Worm (Caenorhabditis elegans) whole organism, young adult: ENCODE data around the gene wago-4.

Experiments
- B0019.2 ChIP-seq: fragments of 200-800 bp; sonication (Bioruptor generic); conservative IDR thresholded peaks from 2 replicates; pipeline ENCODE4 v1.3.6; 2022; ENCODE audit warnings: missing genetic modification reagents, missing genetic modification characterization, missing compliant biosample characterization
- B0035.1 ChIP-seq: sonication (generic microtip); optimal IDR thresholded peaks from 2 replicates; lab custom pipeline; 2016; ENCODE audit warnings: missing genetic modification characterization, mild to moderate bottlenecking, missing compliant biosample characterization, missing genotype, missing genetic modification reagents
- B0261.1 ChIP-seq: sonication (generic microtip); optimal IDR thresholded peaks from 2 replicates; lab custom pipeline; 2016; ENCODE audit warnings: mild to moderate bottlenecking, missing genetic modification characterization, moderate library complexity, missing compliant biosample characterization
- D2030.7 ChIP-seq: fragments of 200-800 bp; sonication (Bioruptor generic); IDR thresholded peaks from 2 replicates; pipeline ENCODE4 v1.3.6; 2022; ENCODE audit warnings: missing genetic modification reagents, missing genetic modification characterization, missing compliant biosample characterization
- F37B4.10 ChIP-seq: fragments of 200-800 bp; sonication (Bioruptor generic); IDR thresholded peaks from 2 replicates; pipeline ENCODE4 v1.3.6; 2022; ENCODE audit warnings: missing genetic modification characterization, missing compliant biosample characterization
- F39B2.1 ChIP-seq: fragments of 200-800 bp; sonication (Bioruptor generic); IDR thresholded peaks from 2 replicates; pipeline ENCODE4 v1.3.6; 2022; ENCODE audit warnings: missing genetic modification reagents, missing genetic modification characterization, missing compliant biosample characterization
- F49E8.2 ChIP-seq: sonication (generic microtip); optimal IDR thresholded peaks from 3 replicates; lab custom pipeline; 2017; ENCODE audit warnings: missing genetic modification characterization, mild to moderate bottlenecking, missing compliant biosample characterization, antibody characterized with exemption, moderate library complexity; ENCODE audit not compliant: insufficient read depth
- T26A5.8 ChIP-seq: sonication (generic microtip); optimal IDR thresholded peaks from 2 replicates; lab custom pipeline; 2016; ENCODE audit warnings: missing genetic modification characterization, missing compliant biosample characterization
- akir-1 ChIP-seq: fragments of 200-800 bp; sonication (Bioruptor generic); optimal IDR thresholded peaks from 2 replicates; lab custom pipeline; 2018; ENCODE audit warnings: mild to moderate bottlenecking, missing genetic modification characterization, moderate library complexity, missing compliant biosample characterization
- atf-7 ChIP-seq: sonication (generic microtip); optimal IDR thresholded peaks from 2 replicates; lab custom pipeline; 2017; ENCODE audit warnings: mild to moderate bottlenecking, missing genetic modification characterization, missing compliant biosample characterization
- attf-5 ChIP-seq: fragments of 200-800 bp; sonication (Bioruptor generic); optimal IDR thresholded peaks from 2 replicates; lab custom pipeline; 2018; ENCODE audit warnings: mild to moderate bottlenecking, missing genetic modification characterization, missing compliant biosample characterization
- bed-2 ChIP-seq: fragments of 200-800 bp; sonication (Bioruptor generic); IDR thresholded peaks from 2 replicates; pipeline ENCODE4 v1.3.6; 2022; ENCODE audit warnings: missing genetic modification reagents, missing genetic modification characterization, missing compliant biosample characterization
- ccch-3 ChIP-seq: fragments of 200-800 bp; sonication (Bioruptor generic); optimal IDR thresholded peaks from 2 replicates; lab custom pipeline; 2018; ENCODE audit warnings: mild to moderate bottlenecking, missing genetic modification characterization, missing compliant biosample characterization
- cebp-2 ChIP-seq: fragments of 200-800 bp; sonication (Bioruptor generic); IDR thresholded peaks from 2 replicates; pipeline ENCODE4 v1.3.6; 2022; ENCODE audit warnings: missing genetic modification characterization, missing compliant biosample characterization
- ceh-100 ChIP-seq: fragments of 200-800 bp; sonication (Bioruptor generic); IDR thresholded peaks from 2 replicates; pipeline ENCODE4 v1.3.6; 2022; ENCODE audit warnings: missing genetic modification reagents, missing genetic modification characterization, missing compliant biosample characterization
- die-1 ChIP-seq: sonication (generic microtip); optimal IDR thresholded peaks from 2 replicates; lab custom pipeline; 2016; ENCODE audit warnings: missing genotype, mild to moderate bottlenecking, missing genetic modification characterization, missing compliant biosample characterization
- dpl-1 ChIP-seq: fragments of 150-350 bp; optimal IDR thresholded peaks from 2 replicates; lab custom pipeline; 2014; ENCODE audit warnings: missing biosample characterization, missing genetic modification reagents, missing genetic modification characterization
- gei-17 ChIP-seq: fragments of 200-800 bp; sonication (Bioruptor generic); optimal IDR thresholded peaks from 2 replicates; lab custom pipeline; 2018; ENCODE audit warnings: mild to moderate bottlenecking, missing genetic modification characterization, missing compliant biosample characterization
- lin-26 ChIP-seq: fragments of 200-800 bp; sonication (Bioruptor generic); IDR thresholded peaks from 2 replicates; pipeline ENCODE4 v1.3.6; 2022; ENCODE audit warnings: missing genetic modification reagents, missing genetic modification characterization, missing compliant biosample characterization
- lsy-27 ChIP-seq: sonication (generic microtip); optimal IDR thresholded peaks from 2 replicates; lab custom pipeline; 2017; ENCODE audit warnings: missing genetic modification characterization, mild to moderate bottlenecking, missing compliant biosample characterization, antibody characterized with exemption, missing genotype, borderline replicate concordance; ENCODE audit not compliant: insufficient read depth
- madf-3 ChIP-seq: fragments of 200-800 bp; sonication (Bioruptor generic); IDR thresholded peaks from 2 replicates; pipeline ENCODE4 v1.3.6; 2022; ENCODE audit warnings: missing genetic modification reagents, missing genetic modification characterization, missing compliant biosample characterization
- madf-8 ChIP-seq: fragments of 200-800 bp; sonication (Bioruptor generic); conservative IDR thresholded peaks from 2 replicates; pipeline ENCODE4 v1.3.6; 2022; ENCODE audit warnings: missing genetic modification reagents, missing genetic modification characterization, missing compliant biosample characterization
- mcd-1 ChIP-seq: fragments of 200-800 bp; sonication (Bioruptor generic); IDR thresholded peaks from 2 replicates; pipeline ENCODE4 v1.3.6; 2022; ENCODE audit warnings: missing genetic modification reagents, missing genetic modification characterization, missing compliant biosample characterization
- mel-28 ChIP-seq: sonication (generic microtip); optimal IDR thresholded peaks from 2 replicates; lab custom pipeline; 2016; ENCODE audit warnings: borderline replicate concordance, mild to moderate bottlenecking, missing genetic modification characterization, missing compliant biosample characterization
- mes-4 ChIP-seq: sonication (generic microtip); optimal IDR thresholded peaks from 2 replicates; lab custom pipeline; 2016; ENCODE audit warnings: missing genotype, missing genetic modification characterization, missing compliant biosample characterization
- nfya-1 ChIP-seq: sonication (generic microtip); optimal IDR thresholded peaks from 2 replicates; lab custom pipeline; 2017; ENCODE audit warnings: antibody characterized with exemption, missing compliant biosample characterization, missing genetic modification characterization, borderline replicate concordance; ENCODE audit not compliant: insufficient read depth
- rec-8 ChIP-seq, 2 experiments: sonication (generic microtip); optimal IDR thresholded peaks; 2 replicates each; lab custom pipeline; 2016; ENCODE audit warnings: mild to moderate bottlenecking in 2 of 2, missing genetic modification characterization in 2 of 2, missing genetic modification reagents in 2 of 2, missing genotype in 2 of 2, missing biosample characterization in 1 of 2, missing compliant biosample characterization in 1 of 2, moderate library complexity in 1 of 2
- snpc-1.1 ChIP-seq: sonication (generic microtip); optimal IDR thresholded peaks from 2 replicates; lab custom pipeline; 2017; ENCODE audit warnings: missing genetic modification characterization, mild to moderate bottlenecking, missing compliant biosample characterization, antibody characterized with exemption, moderate library complexity, missing genotype, missing genetic modification reagents; ENCODE audit not compliant: insufficient read depth
- snpc-3.4 ChIP-seq: sonication (generic microtip); optimal IDR thresholded peaks from 2 replicates; lab custom pipeline; 2017; ENCODE audit warnings: missing genetic modification characterization, mild to moderate bottlenecking, missing compliant biosample characterization, antibody characterized with exemption, moderate library complexity, missing genotype, missing genetic modification reagents
- snpc-4 ChIP-seq, 5 experiments: fragments of 150-350 bp in 1 of 5; sonication (generic microtip) in 4 of 5; optimal IDR thresholded peaks; 2 replicates each; lab custom pipeline; 2014 to 2018; ENCODE audit warnings: missing genetic modification characterization in 5 of 5, missing biosample characterization in 3 of 5, antibody characterized with exemption in 2 of 5, mild to moderate bottlenecking in 2 of 5, missing compliant biosample characterization in 2 of 5, missing genotype in 2 of 5, moderate library complexity in 2 of 5, missing genetic modification reagents in 1 of 5
- tbp1 ChIP-seq: fragments of 200-800 bp; sonication (Bioruptor generic); optimal IDR thresholded peaks from 2 replicates; lab custom pipeline; 2018; ENCODE audit warnings: mild to moderate bottlenecking, missing genetic modification characterization, missing compliant biosample characterization
- unc-130 ChIP-seq: sonication (generic microtip); optimal IDR thresholded peaks from 2 replicates; lab custom pipeline; 2016; ENCODE audit warnings: missing genetic modification reagents, missing genetic modification characterization, missing compliant biosample characterization
- xnd-1 ChIP-seq: sonication (generic microtip); optimal IDR thresholded peaks from 2 replicates; lab custom pipeline; 2016; ENCODE audit warnings: missing genotype, missing genetic modification reagents, missing genetic modification characterization, missing compliant biosample characterization
- zim-3 ChIP-seq: sonication (generic microtip); optimal IDR thresholded peaks from 2 replicates; lab custom pipeline; 2017; ENCODE audit warnings: mild to moderate bottlenecking, missing genetic modification characterization, moderate library complexity, missing compliant biosample characterization
- ztf-18 ChIP-seq: sonication (generic microtip); optimal IDR thresholded peaks from 2 replicates; lab custom pipeline; 2016; ENCODE audit warnings: missing genotype, mild to moderate bottlenecking, missing genetic modification characterization, missing compliant biosample characterization
- ztf-22 ChIP-seq: fragments of 200-800 bp; sonication (Bioruptor generic); optimal IDR thresholded peaks from 2 replicates; lab custom pipeline; 2018; ENCODE audit warnings: mild to moderate bottlenecking, missing genetic modification characterization, moderate library complexity, missing compliant biosample characterization
- ztf-26 ChIP-seq: sonication (generic microtip); optimal IDR thresholded peaks from 2 replicates; lab custom pipeline; 2017; ENCODE audit warnings: missing genetic modification characterization, missing compliant biosample characterization

The wago-4 gene

ce11 chrII:12880406-12880805 is 38.9 kb upstream of the wago-4 start, which contains the start of gene F35C5.1 (continued):
- TF ChIP-seq ztf-18 (tag; lab: Kevin White, UChicago) (no peak), B0019.2 (no peak; the same call in 1 of the 2 replicates), B0261.1 (tag; lab: Kevin White, UChicago) (no peak), F37B4.10 (GFP tag; lab: Robert Waterston, UW) (no peak), ccch-3 (GFP tag; lab: Kevin White, UChicago) (no peak), atf-7 (no peak), snpc-1.1 (tag; lab: Kevin White, UChicago) (peak; percentile 34), B0035.1 (tag; lab: Kevin White, UChicago) (no peak), nfya-1 (tag; lab: Kevin White, UChicago) (no peak), lin-26 (GFP tag; lab: Robert Waterston, UW) (no peak), snpc-3.4 (tag; lab: Kevin White, UChicago) (peak; percentile 77), mel-28 (tag; lab: Kevin White, UChicago) (no peak), die-1 (tag; lab: Kevin White, UChicago) (no peak), D2030.7 (GFP tag; lab: Robert Waterston, UW) (peak; percentile 78), madf-8 (GFP tag; lab: Robert Waterston, UW) (peak; percentile 83), tbp1 (GFP tag; lab: Kevin White, UChicago) (peak; percentile 25), rec-8 (tag; optimal IDR thresholded peaks at IDR 0.05; lab: Kevin White, UChicago) (no peak), akir-1 (GFP tag; lab: Kevin White, UChicago) (no peak), madf-3 (GFP tag; lab: Robert Waterston, UW) (no peak), lsy-27 (tag; lab: Kevin White, UChicago) (no peak), mcd-1 (GFP tag; lab: Robert Waterston, UW) (peak; percentile 43; the same call in 1 of the 2 replicates), snpc-4 (GFP tag; optimal IDR thresholded peaks at IDR 0.05; lab: Kevin White, UChicago) (peak; percentile 24), snpc-4 (tag; optimal IDR thresholded peaks at IDR 0.05; lab: Kevin White, UChicago) (peak in 2 of 4 experiments; percentile 18 to 30), xnd-1 (tag; lab: Kevin White, UChicago) (peak; percentile 88), mes-4 (no peak), F39B2.1 (GFP tag; lab: Robert Waterston, UW) (no peak), dpl-1 (peak; percentile 76), F49E8.2 (tag; lab: Kevin White, UChicago) (peak; percentile 64), gei-17 (GFP tag; lab: Kevin White, UChicago) (no peak), ztf-22 (GFP tag; lab: Kevin White, UChicago) (no peak), zim-3 (tag; lab: Kevin White, UChicago) (no peak), attf-5 (no peak), unc-130 (GFP tag; lab: Kevin White, UChicago) (peak; percentile 20), T26A5.8 (tag; lab: Kevin White, UChicago) (no peak), cebp-2 (GFP tag; lab: Robert Waterston, UW) (no peak), ztf-26 (tag; lab: Kevin White, UChicago) (no peak), bed-2 (GFP tag; lab: Robert Waterston, UW) (no peak), ceh-100 (GFP tag; lab: Robert Waterston, UW) (no peak)
